Worm (Caenorhabditis elegans): Measurements from ENCODE around the gene K11D12.8.

The K11D12.8 gene

DNA sequence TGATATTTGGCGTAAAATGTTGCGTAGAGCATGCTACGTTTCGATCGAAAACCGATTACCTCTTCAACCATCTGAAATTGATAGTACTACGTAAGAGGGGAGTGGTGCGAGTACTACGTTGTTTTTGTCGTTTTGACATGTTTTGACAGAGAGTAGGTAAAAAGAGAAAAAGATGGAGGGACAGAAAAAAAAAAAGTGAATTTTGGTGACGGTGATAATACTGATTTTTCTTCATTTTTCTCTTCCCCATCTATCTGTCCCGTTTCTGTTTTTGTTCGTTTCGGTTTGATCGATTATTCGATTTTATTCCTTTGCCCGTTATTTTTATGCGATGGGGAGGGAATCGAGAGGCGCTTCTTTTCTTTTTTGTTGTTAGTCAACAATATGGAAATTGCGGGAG is at the start of gene K11D12.8:
Gene K11D12.8 (minus strand): TSS at position 77 of the 400 bp plus-strand sequence.
- TF ChIP-seq unc-62 (GFP tag; optimal IDR thresholded peaks at IDR 0.05) = no peak

DNA sequence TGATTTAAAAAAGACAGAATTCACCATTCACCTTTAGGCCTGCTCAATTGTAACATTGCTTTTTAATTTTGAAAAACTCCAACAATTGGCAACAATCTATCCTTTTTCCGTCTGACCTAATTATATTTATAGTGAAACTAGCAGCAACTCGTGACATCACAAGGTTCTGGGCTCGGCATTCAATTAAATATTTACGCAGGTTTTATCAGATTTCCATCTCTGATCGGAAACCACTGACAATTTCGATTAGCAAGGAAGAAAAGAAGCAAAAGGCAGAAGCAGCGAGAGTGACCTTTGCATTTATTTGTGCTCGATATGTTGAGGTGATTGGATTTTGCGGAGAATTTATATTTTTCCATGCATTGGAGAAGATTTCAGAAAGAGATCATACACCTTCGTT is 49.6 kb upstream of the K11D12.8 start:
- TF ChIP-seq unc-62 (GFP tag; optimal IDR thresholded peaks at IDR 0.05) = no peak

DNA sequence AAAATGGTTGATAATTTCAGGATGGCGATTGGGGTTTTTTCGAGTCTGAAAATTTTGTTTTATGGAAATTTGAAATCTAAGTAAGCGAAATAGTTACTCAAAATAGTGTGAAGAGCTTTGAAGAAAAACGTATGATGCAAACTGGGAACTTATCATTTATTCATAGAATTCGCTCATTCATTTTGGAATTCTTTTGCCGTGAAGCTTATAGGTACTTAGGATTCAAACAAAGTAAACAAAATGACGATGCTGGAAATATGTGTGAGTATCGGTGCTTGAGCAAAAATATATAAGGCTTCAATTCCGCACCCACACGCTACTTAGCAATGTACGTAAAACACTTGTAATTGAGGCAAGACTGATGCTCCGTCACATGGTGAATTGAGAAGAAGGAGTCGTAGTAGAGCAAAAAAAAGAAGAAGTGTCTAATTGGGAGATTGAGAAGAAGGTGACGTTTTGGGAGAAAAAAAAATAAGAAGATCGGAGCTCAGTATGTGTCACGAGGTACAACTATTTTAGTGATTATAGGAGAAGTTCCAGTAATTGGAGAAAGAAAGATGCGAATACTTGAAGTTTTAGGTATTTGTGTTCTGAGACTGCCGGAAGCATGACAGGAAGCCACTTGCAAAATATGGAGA is 48.8 kb upstream of the K11D12.8 start, which contains the start of gene glb-32:
Gene glb-32 (minus strand): TSS at position 51 of the 638 bp plus-strand sequence.
- no peak for TF ChIP-seq unc-62 (GFP tag; optimal IDR thresholded peaks at IDR 0.05)

DNA sequence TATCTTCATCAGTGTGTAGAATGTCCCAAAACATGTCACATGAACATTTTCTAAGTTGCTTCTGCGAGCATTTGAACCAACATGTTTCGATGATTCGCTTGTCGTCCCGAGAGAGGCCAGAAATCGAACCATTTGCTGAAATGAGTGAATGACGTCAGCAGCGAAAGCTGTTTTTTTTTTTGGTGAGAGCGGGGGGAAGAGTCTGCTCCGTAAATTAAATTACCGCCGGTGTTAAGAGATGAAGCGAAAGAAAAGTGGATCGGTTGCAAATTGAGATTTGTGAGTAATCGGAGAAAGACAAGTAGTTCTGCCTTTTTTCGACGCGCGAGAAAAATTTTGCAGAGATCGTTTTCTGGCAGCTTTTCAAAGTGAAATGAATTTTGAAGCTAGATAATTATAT is 47.5 kb upstream of the K11D12.8 start:
- no peak for TF ChIP-seq unc-62 (GFP tag; optimal IDR thresholded peaks at IDR 0.05)

DNA sequence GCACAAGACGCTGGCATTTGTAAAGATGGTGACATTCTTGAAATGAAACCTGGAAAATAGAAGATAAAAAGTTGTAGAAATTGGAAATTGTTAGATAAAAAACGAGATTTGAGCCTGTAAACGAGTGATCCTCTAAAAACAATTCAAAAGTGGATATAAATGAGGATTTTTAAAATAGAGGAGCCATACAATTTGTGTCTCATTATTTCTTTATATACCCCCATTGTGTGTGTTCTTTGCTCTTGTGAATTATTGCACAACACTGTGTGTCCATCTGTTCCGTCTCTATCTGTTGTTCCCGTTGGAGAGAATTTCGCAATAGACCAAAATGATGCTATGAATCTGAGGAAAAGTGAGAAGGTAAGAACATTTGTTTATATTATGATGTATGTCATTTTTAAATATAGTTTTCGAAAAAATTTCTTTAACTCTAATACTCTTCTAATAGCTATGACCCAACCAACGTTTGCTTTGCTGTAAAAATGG is 46.2 kb upstream of the K11D12.8 start, which contains the start of gene Y58A7A.5:
Gene Y58A7A.5 (minus strand): TSS at position 51 of the 486 bp plus-strand sequence.
- TF ChIP-seq unc-62 (GFP tag; optimal IDR thresholded peaks at IDR 0.05) = no peak

DNA sequence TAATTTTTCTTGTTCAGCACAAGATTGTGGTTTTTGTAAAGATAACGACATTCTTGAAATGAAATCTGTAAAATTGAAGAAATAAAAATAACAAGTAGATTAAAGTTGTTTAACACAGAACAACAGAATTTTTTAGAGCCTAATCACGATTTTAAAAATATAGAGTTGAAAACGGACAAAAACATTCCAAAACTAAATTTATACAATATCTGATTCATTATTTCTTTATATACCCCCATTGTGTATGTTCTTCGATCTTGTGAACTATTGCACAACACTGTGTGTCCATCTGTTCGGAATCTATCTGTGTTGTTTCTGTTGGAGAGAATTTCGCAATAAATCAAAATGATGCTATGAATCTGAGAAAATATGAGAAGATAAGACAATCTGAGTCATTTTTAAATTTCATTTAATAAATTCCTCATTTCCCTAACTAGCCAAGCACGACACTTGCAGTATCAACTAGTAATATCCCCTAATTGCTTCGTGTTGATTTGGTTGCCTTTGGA is 44.2 kb upstream of the K11D12.8 start, which contains the start of gene Y58A7A.4:
Gene Y58A7A.4 (minus strand): TSS at position 51 of the 509 bp plus-strand sequence.
- TF ChIP-seq unc-62 (GFP tag; optimal IDR thresholded peaks at IDR 0.05) = no peak

DNA sequence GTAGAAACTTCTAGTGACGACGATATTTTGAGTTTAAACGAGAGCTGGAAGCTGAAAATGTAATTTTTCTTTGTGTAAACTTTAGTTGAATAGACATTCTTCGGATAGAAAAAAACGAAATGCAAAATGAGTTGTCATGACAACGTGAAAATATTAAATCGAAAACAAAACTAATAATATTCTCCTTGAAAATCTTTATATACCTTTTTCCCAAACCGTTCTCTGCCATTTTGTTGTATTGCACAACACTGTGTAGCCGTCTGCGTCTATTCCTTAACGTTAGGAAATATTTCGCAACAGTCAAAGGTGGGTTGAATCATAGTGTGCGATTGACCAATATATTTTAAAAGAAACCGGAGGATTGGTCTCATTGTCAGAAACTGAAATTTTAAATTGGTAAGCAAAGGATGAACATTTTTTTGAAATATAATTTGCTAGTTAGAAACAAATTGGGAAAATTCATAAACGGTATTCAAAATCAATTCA is 40.1 kb upstream of the K11D12.8 start, which contains the start of gene Y58A7A.3:
Gene Y58A7A.3 (minus strand): TSS at position 51 of the 486 bp plus-strand sequence.
- no peak for TF ChIP-seq unc-62 (GFP tag; optimal IDR thresholded peaks at IDR 0.05)

DNA sequence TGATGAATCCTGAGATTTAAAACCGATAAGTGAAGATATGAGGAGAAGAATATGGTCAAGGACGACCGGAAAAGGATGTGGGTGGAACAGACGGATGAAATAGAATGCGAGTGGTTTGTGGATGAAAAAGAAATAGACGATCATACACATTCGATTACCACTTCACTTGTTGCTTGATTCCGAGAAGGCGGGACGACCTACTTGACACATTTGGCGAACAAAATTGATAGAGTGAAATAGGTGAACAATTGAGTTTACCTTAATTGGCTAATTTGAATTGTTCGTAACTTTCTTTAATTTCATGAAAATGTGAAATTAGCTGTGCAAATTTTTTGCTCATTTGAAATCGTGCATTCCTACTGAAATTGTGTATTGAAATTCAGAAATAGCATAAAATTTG is 31.3 kb upstream of the K11D12.8 start, which contains the start of gene Y58A7A.2:
Gene Y58A7A.2 (minus strand): TSS at position 101 of the 400 bp plus-strand sequence.
- TF ChIP-seq unc-62 (GFP tag; optimal IDR thresholded peaks at IDR 0.05) = no peak

DNA sequence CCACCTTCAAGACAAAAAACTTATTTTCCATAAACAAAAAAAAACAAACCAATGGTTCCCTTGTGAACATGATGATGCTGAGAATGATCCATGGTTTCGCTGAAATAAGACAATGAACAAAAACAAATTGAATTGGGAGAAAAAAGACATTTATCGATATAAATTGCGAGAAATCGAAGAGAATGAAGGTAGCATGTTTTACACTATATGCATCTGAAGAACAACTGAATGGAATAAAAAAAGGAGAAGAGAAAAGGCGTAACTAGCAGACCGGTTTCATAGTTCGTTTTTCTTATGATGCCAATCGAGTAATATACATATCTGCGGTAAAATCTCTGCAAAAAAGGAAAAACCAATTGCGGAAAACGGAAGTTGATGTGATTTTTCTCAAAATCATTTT is 28.6 kb upstream of the K11D12.8 start, which contains the start of gene Y58A7A.1:
Gene Y58A7A.1 (minus strand): TSS at position 101 of the 400 bp plus-strand sequence.
- TF ChIP-seq unc-62 (GFP tag; optimal IDR thresholded peaks at IDR 0.05) = no peak

DNA sequence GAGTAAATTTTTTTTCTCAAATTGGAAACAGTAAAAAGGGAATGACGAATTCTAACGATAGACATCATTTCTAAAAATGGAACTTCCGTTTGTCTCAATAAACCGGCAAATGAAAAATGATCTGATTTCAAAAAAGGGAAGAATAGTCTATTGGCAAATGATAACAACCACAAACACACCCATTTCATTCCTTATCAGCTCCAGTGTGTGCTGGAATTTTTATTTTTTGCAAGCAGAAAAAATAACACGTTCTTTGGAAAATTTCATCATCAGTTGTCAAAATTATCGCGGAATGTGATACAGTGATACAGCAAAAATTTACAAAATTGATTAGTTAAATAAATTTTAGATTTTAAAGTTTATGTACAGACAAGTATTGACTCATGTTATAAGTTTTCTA is 26.6 kb upstream of the K11D12.8 start:
- TF ChIP-seq unc-62 (GFP tag; optimal IDR thresholded peaks at IDR 0.05) = no peak

DNA sequence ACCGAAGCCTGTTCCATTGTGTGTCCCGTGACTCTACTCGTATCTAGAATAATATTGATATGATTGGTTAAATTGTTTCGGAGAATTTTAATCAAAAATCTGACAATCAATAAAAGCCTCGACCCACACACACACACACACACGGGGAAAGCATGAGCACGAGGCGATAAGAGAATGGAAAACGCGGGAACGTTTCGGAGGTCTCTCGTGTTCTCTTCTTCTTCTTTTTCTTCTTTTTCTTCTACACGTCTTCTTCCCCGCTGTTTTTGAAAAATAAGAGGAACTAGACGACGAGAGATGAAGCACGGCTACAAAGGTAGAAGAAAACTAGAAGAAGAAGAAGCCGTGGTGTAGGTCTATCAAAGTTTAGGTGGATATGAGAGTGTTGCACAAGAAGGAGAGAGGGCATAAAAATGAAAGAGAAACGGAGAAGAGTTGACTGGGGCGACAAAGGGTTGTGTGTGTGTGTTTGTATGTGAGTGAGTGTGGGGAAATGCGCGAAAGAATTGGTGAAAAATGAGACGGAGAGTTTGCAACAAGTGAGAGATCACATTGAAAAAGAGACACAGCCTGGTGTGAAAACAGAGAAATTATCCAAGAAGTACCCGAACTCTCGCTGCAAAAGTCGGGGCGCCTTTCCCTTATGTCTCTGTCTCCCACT is 24.1 kb upstream of the K11D12.8 start, which contains the start of gene mlk-1:
Gene mlk-1 (minus strand): TSS at position 51 of the 661 bp plus-strand sequence.
- no peak for TF ChIP-seq unc-62 (GFP tag; optimal IDR thresholded peaks at IDR 0.05)

DNA sequence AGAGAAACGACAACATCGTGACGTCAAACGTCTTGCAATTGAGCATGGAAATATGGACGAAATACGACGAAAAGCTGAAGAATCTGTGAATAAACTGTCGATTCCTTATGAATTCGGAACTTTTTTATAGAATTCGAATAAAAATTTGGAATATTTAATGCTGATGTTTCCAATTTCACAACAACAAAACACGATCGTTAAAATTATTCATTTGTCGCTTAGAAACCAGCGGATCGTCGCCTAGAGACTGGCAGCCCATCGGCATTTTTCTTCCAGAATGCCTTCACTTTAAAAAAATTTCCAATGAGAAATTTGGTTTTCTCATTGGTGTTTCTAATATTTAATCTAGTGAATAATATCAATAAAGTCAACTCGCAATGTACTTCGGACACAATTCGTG is 12.5 kb upstream of the K11D12.8 start, which contains the start of gene cwp-4:
Gene cwp-4 (plus strand): TSS at position 301 of the 400 bp plus-strand sequence.
- TF ChIP-seq unc-62 (GFP tag; optimal IDR thresholded peaks at IDR 0.05) = no peak

DNA sequence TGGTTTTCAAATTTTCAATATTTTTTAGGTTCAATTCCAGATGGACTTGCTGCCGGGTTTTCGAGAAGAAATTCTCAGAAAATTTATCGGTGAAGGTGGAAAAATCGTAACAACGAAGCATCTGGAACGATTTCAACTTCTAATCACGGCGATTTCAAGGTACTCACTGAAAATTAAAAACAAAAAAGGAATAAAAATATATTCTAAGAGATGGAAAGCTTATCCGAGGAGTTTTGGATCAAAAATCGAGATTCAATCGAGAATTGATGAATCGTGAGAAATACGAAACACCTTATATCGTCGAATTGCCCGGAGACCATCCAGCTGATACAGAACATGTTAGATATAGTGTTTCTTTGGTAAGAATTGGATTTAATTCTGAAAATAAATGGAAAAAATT is 11.4 kb upstream of the K11D12.8 start, which contains the start of gene K11D12.12:
Gene K11D12.12 (plus strand): TSS at position 29 of the 400 bp plus-strand sequence.
- TF ChIP-seq unc-62 (GFP tag; optimal IDR thresholded peaks at IDR 0.05) = no peak

DNA sequence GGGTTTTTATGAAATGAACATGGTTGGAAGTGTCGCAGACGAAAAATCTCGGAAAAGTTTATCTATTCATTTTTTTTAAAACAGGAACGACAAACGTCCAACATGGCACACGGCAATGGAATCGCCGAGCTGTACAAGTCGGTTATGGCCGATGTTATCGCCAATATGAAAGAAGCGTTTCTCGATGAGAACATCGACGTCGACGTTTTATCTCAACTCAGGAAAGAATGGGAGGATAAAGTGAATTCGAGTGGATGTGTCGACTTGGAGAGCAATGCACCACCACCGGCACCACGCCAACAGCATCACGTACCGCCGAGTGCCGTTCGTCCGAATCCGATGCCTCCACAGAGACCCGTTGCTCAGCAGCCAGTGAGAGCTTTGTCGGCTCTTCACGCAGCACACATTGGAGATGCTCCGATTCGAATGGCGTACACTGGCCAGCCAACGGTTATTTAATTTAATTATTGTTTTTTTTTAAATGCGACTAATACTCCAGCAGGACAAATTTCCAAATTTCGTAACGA is 9.3 kb upstream of the K11D12.8 start:
- no peak for TF ChIP-seq unc-62 (GFP tag; optimal IDR thresholded peaks at IDR 0.05)

DNA sequence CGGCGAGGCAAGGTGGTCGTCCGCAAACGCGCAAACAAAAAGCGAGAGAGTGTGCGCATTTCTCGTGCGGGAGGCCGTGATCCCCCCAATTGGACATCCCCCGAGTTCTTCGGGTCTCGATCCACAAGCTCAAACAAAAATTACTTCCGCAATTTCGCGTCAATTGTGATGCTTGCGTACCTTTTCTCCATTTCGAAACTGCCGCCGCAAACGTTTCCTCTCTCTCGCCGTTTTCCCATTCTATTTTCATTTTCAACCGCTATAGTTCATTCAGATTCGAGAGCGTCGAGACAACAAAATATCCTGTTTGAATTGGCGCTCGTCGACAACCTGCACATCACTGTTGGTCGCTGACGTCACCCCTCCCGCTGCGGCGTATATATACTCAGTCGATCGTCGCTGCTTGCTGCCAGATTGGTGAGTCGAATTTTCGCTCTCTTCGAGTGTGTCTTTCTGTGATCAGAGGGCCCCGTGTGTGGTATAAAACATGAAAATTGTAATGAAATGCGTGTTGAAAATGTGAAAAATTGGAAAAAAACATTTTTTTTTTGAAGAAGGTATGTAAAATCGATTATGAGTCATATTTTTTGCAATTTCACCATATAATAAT is 8.6 kb upstream of the K11D12.8 start, which contains the start of the genes pqn-51 and K11D12.14:
Gene pqn-51 (plus strand): TSS at position 275 of the 610 bp plus-strand sequence.
Gene K11D12.14 (plus strand): TSS at position 304 of the 610 bp plus-strand sequence.
- no peak for TF ChIP-seq unc-62 (GFP tag; optimal IDR thresholded peaks at IDR 0.05)
